Fruit fly (Drosophila melanogaster) whole organism, prepupa: ENCODE data around the gene Npc2g.

Source experiments
- Blimp-1 ChIP-seq: fragments of 200-800 bp; sonication (Bioruptor generic); optimal IDR thresholded peaks from 3 replicates; lab custom pipeline; 2017; ENCODE audit warnings: missing biosample characterization, missing genetic modification characterization, mild to moderate bottlenecking, moderate library complexity, missing genetic modification reagents
- CG11294 ChIP-seq: fragments of 200-800 bp; sonication (Bioruptor generic); IDR thresholded peaks from 2 replicates; pipeline ENCODE4 v1.3.6; 2022; ENCODE audit warnings: missing biosample characterization, missing genetic modification characterization
- CG11762 ChIP-seq: fragments of 200-800 bp; sonication (Bioruptor generic); optimal IDR thresholded peaks from 3 replicates; lab custom pipeline; 2016; ENCODE audit warnings: missing biosample characterization, missing genetic modification characterization; ENCODE audit not compliant: insufficient read depth
- CG11902 ChIP-seq: fragments of 200-800 bp; sonication (Bioruptor generic); optimal IDR thresholded peaks from 3 replicates; lab custom pipeline; 2016; ENCODE audit warnings: missing biosample characterization, missing genetic modification characterization
- CG1621 ChIP-seq: fragments of 200-800 bp; sonication (Bioruptor generic); optimal IDR thresholded peaks from 3 replicates; lab custom pipeline; 2018; ENCODE audit warnings: missing biosample characterization, mild to moderate bottlenecking, missing genetic modification characterization
- CG16779 ChIP-seq: fragments of 200-800 bp; sonication (Bioruptor generic); optimal IDR thresholded peaks from 3 replicates; lab custom pipeline; 2017; ENCODE audit warnings: missing biosample characterization, mild to moderate bottlenecking, missing genetic modification characterization
- CG3032 ChIP-seq: fragments of 200-800 bp; optimal IDR thresholded peaks from 2 replicates; lab custom pipeline; 2019; ENCODE audit warnings: missing biosample characterization, mild to moderate bottlenecking, missing genetic modification characterization, moderate library complexity
- CG3919 ChIP-seq: fragments of 200-800 bp; sonication (Bioruptor generic); optimal IDR thresholded peaks from 3 replicates; lab custom pipeline; 2016; ENCODE audit warnings: missing biosample characterization, missing genetic modification characterization
- CG4318 ChIP-seq: fragments of 200-800 bp; sonication (Bioruptor generic); optimal IDR thresholded peaks from 3 replicates; lab custom pipeline; 2017; ENCODE audit warnings: missing biosample characterization, mild to moderate bottlenecking, missing genetic modification characterization
- CG6163 ChIP-seq: fragments of 200-800 bp; sonication (Bioruptor generic); IDR thresholded peaks from 3 replicates; pipeline ENCODE4 v1.3.6; 2022; ENCODE audit warnings: missing biosample characterization, missing genetic modification characterization
- CG6792 ChIP-seq: fragments of 200-800 bp; sonication (Bioruptor generic); optimal IDR thresholded peaks from 3 replicates; lab custom pipeline; 2016; ENCODE audit warnings: missing biosample characterization, missing genetic modification characterization
- CG6808 ChIP-seq: fragments of 200-800 bp; sonication (Bioruptor generic); optimal IDR thresholded peaks from 3 replicates; lab custom pipeline; 2017; ENCODE audit warnings: missing biosample characterization, missing genetic modification characterization, mild to moderate bottlenecking, moderate library complexity, missing genetic modification reagents
- CG6854 ChIP-seq: fragments of 200-800 bp; sonication (Bioruptor generic); optimal IDR thresholded peaks from 2 replicates; lab custom pipeline; 2017; ENCODE audit warnings: missing biosample characterization, mild to moderate bottlenecking, missing genetic modification characterization
- CG8119 ChIP-seq: fragments of 200-800 bp; sonication (Bioruptor generic); IDR thresholded peaks from 3 replicates; pipeline ENCODE4 v1.3.6; 2022; ENCODE audit warnings: missing biosample characterization, missing genetic modification characterization
- CG8319 ChIP-seq: fragments of 200-800 bp; sonication (Bioruptor generic); optimal IDR thresholded peaks from 3 replicates; lab custom pipeline; 2016; ENCODE audit warnings: missing biosample characterization, missing genetic modification characterization
- CG9139 ChIP-seq: fragments of 200-800 bp; sonication (Bioruptor generic); optimal IDR thresholded peaks from 3 replicates; lab custom pipeline; 2017; ENCODE audit warnings: missing biosample characterization, mild to moderate bottlenecking, missing genetic modification characterization
- Eip78C ChIP-seq: fragments of 200-800 bp; sonication (Bioruptor generic); peaks from one replicate; lab custom pipeline; 2016; ENCODE audit warnings: missing biosample characterization, missing genetic modification characterization
- Ets21C ChIP-seq: fragments of 200-800 bp; sonication (Bioruptor generic); optimal IDR thresholded peaks from 3 replicates; lab custom pipeline; 2016; ENCODE audit warnings: missing biosample characterization, missing genetic modification characterization
- Ets96B ChIP-seq: fragments of 200-800 bp; optimal IDR thresholded peaks from 2 replicates; lab custom pipeline; 2019; ENCODE audit warnings: missing biosample characterization, mild to moderate bottlenecking, missing genetic modification characterization, moderate library complexity
- Gug ChIP-seq: fragments of 200-800 bp; sonication (Bioruptor generic); IDR thresholded peaks from 2 replicates; pipeline ENCODE4 v1.3.6; 2022; ENCODE audit warnings: missing biosample characterization, missing genetic modification characterization
- Hr38 ChIP-seq: sonication (Bioruptor generic); optimal IDR thresholded peaks from 2 replicates; lab custom pipeline; 2016; ENCODE audit warnings: missing biosample characterization, missing genetic modification characterization
- Hr39 ChIP-seq: fragments of 200-800 bp; sonication (Bioruptor generic); optimal IDR thresholded peaks from 2 replicates; lab custom pipeline; 2016; ENCODE audit warnings: missing biosample characterization, missing genetic modification characterization
- Hr4 ChIP-seq: fragments of 200-800 bp; sonication (Bioruptor generic); optimal IDR thresholded peaks from 3 replicates; lab custom pipeline; 2016; ENCODE audit warnings: missing biosample characterization, missing genetic modification characterization
- Lpt ChIP-seq: fragments of 200-800 bp; sonication (Bioruptor generic); optimal IDR thresholded peaks from 3 replicates; lab custom pipeline; 2016; ENCODE audit warnings: missing biosample characterization, missing genetic modification characterization
- Met ChIP-seq: fragments of 200-800 bp; sonication (Bioruptor generic); optimal IDR thresholded peaks from 3 replicates; lab custom pipeline; 2016; ENCODE audit warnings: missing biosample characterization, missing genetic modification characterization
- Smox ChIP-seq: fragments of 200-800 bp; sonication (Bioruptor generic); optimal IDR thresholded peaks from 3 replicates; lab custom pipeline; 2016; ENCODE audit warnings: missing biosample characterization, missing genetic modification characterization
- Sox14 ChIP-seq: fragments of 200-800 bp; sonication (Bioruptor generic); optimal IDR thresholded peaks from 3 replicates; lab custom pipeline; 2016; ENCODE audit warnings: missing biosample characterization, missing genetic modification characterization
- dac ChIP-seq: fragments of 200-800 bp; sonication (Bioruptor generic); optimal IDR thresholded peaks from 2 replicates; lab custom pipeline; 2017; ENCODE audit warnings: missing biosample characterization, mild to moderate bottlenecking, missing genetic modification characterization
- dsx ChIP-seq: fragments of 200-800 bp; optimal IDR thresholded peaks from 3 replicates; lab custom pipeline; 2019; ENCODE audit warnings: missing biosample characterization, mild to moderate bottlenecking, missing genetic modification characterization, moderate library complexity; ENCODE audit not compliant: poor library complexity, severe bottlenecking
- eg ChIP-seq: fragments of 200-800 bp; sonication (Bioruptor generic); IDR thresholded peaks from 3 replicates; pipeline ENCODE4 v1.3.6; 2022; ENCODE audit warnings: missing biosample characterization, missing genetic modification characterization
- esn ChIP-seq: fragments of 200-800 bp; sonication (Bioruptor generic); optimal IDR thresholded peaks from 2 replicates; lab custom pipeline; 2016; ENCODE audit warnings: missing biosample characterization, mild to moderate bottlenecking, missing genetic modification characterization, moderate library complexity
- fd85E ChIP-seq: fragments of 200-800 bp; sonication (Bioruptor generic); optimal IDR thresholded peaks from 3 replicates; lab custom pipeline; 2016; ENCODE audit warnings: missing biosample characterization, missing genetic modification characterization
- fkh ChIP-seq: fragments of 200-800 bp; sonication (Bioruptor generic); optimal IDR thresholded peaks from 3 replicates; lab custom pipeline; 2017; ENCODE audit warnings: missing biosample characterization, mild to moderate bottlenecking, missing genetic modification characterization, moderate library complexity
- lz ChIP-seq: fragments of 200-800 bp; sonication (Bioruptor generic); optimal IDR thresholded peaks from 3 replicates; lab custom pipeline; 2016; ENCODE audit warnings: missing biosample characterization, missing genetic modification characterization
- net ChIP-seq: fragments of 200-800 bp; sonication (Bioruptor generic); optimal IDR thresholded peaks from 3 replicates; lab custom pipeline; 2016; ENCODE audit warnings: missing biosample characterization, missing genetic modification characterization
- pdm3 ChIP-seq: fragments of 200-800 bp; sonication (Bioruptor generic); optimal IDR thresholded peaks from 3 replicates; lab custom pipeline; 2016; ENCODE audit warnings: missing biosample characterization, missing genetic modification characterization
- spab ChIP-seq: fragments of 200-800 bp; sonication (Bioruptor generic); optimal IDR thresholded peaks from 2 replicates; lab custom pipeline; 2017; ENCODE audit warnings: missing biosample characterization, mild to moderate bottlenecking, missing genetic modification characterization, missing genetic modification reagents
- ss ChIP-seq, 2 experiments: fragments of 200-800 bp; sonication (Bioruptor generic); optimal IDR thresholded peaks; 2 replicates in 1 of 2; 3 replicates in 1 of 2; lab custom pipeline; 2017 to 2018; ENCODE audit warnings: mild to moderate bottlenecking in 2 of 2, missing biosample characterization in 2 of 2, missing genetic modification characterization in 2 of 2, moderate library complexity in 1 of 2
- svp ChIP-seq: fragments of 200-800 bp; sonication (Bioruptor generic); peaks from one replicate; lab custom pipeline; 2016; ENCODE audit warnings: missing biosample characterization, missing genetic modification characterization
- topi ChIP-seq: fragments of 200-800 bp; sonication (Bioruptor generic); optimal IDR thresholded peaks from 3 replicates; lab custom pipeline; 2016; ENCODE audit warnings: missing biosample characterization, missing genetic modification characterization
- vri ChIP-seq: fragments of 200-800 bp; sonication (Bioruptor generic); optimal IDR thresholded peaks from 3 replicates; lab custom pipeline; 2016; ENCODE audit warnings: missing biosample characterization, mild to moderate bottlenecking, missing genetic modification characterization

Npc2g gene

DNA sequence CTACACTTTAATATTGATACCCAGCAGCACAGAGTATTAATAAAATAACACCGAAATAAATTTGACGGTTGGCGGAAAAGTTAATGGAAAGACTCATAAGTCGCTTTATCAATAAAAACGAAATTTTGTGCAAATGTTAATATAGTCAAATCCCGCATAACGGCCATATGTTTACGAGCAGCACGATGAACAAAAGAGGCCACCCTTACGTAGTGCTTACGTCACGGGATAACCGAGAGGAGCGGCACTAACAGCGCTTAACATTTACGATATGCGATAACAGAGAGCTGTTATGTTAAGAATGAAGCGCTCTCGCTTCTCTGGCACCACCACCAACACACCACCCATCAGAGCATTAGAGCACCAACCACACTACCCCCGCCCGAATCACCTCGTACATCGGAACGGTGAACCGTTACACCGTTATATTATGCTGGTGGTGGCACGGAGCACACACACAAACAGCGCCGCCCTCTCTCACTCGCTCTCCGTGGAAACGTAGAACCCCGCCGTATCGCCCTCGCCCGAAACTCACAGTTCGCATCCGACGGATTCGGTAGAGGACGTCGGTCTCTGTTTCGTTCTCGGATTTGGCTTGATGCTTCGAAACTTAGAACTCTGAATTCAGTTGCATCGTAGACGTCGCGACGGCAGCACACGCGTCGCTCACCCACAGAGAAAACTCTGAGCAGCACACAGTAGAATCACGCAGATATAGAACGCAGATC lies 20.4 kb upstream of the Npc2g start, which contains the start of gene zfh1:
Gene zfh1, plus strand, starts transcription at position 621 of the 728 bp plus-strand sequence.
- TF ChIP-seq CG3919 (GFP tag; lab: Kevin White, UChicago) (no peak), svp (GFP tag; lab: Kevin White, UChicago) (peak; percentile 99), CG8119 (GFP tag; lab: Robert Waterston, UW) (no peak), dsx (GFP tag; lab: Kevin White, UChicago) (peak; percentile 18), eg (GFP tag; lab: Robert Waterston, UW) (peak; percentile 35; the same call in 1 of the 3 replicates), vri (GFP tag; lab: Kevin White, UChicago) (peak; percentile 28), CG11902 (GFP tag; lab: Kevin White, UChicago) (no peak), CG6792 (GFP tag; lab: Kevin White, UChicago) (no peak), Eip78C (GFP tag; lab: Kevin White, UChicago) (peak; percentile 71), Blimp-1 (GFP tag; lab: Kevin White, UChicago) (no peak), Sox14 (peak; percentile 1), ss (GFP tag; optimal IDR thresholded peaks at IDR 0.05; lab: Kevin White, UChicago) (no peak), fd85E (no peak), Hr39 (GFP tag; lab: Kevin White, UChicago) (no peak), CG1621 (peak; percentile 52), fkh (GFP tag; lab: Kevin White, UChicago) (no peak), Ets21C (GFP tag; lab: Kevin White, UChicago) (no peak), CG6854 (no peak), net (GFP tag; lab: Kevin White, UChicago) (no peak), Gug (GFP tag; lab: Robert Waterston, UW) (no peak), CG4318 (GFP tag; lab: Kevin White, UChicago) (no peak), CG6163 (GFP tag; lab: Robert Waterston, UW) (0 out of 3 replicates have a peak, but pooled peaks have one; percentile 22)

DNA sequence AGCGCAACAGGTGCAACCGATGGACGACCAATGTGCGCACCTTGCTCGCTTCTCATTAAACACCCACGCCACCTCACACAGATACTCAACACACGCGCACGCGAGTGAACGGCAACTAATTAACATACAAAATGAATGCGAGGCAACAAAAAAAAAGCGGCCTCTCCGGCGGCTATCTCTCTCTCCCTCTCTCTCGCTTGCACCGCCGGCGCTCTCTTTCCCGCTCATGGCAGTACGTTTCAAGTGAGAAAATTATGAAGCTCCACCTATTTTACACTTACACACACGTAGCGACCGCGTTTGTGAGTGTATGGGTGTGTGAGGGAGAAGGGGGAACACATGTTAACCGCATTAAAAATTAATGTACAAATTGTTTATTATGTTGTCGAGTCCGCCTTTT lies 19.1 kb upstream of the Npc2g start:
- TF ChIP-seq pdm3 (GFP tag; lab: Kevin White, UChicago) (peak; percentile 9), dsx (GFP tag; lab: Kevin White, UChicago) (peak; percentile 55), svp (GFP tag; lab: Kevin White, UChicago) (peak; percentile 65), Lpt (no peak), Hr4 (GFP tag; lab: Kevin White, UChicago) (no peak), lz (GFP tag; lab: Kevin White, UChicago) (no peak), Sox14 (peak; percentile 13), spab (no peak), Eip78C (GFP tag; lab: Kevin White, UChicago) (peak; percentile 47), fkh (GFP tag; lab: Kevin White, UChicago) (peak; percentile 32), CG6163 (GFP tag; lab: Robert Waterston, UW) (peak; percentile 11; the same call in 1 of the 3 replicates), CG16779 (no peak), dac (GFP tag; lab: Kevin White, UChicago) (no peak)

DNA sequence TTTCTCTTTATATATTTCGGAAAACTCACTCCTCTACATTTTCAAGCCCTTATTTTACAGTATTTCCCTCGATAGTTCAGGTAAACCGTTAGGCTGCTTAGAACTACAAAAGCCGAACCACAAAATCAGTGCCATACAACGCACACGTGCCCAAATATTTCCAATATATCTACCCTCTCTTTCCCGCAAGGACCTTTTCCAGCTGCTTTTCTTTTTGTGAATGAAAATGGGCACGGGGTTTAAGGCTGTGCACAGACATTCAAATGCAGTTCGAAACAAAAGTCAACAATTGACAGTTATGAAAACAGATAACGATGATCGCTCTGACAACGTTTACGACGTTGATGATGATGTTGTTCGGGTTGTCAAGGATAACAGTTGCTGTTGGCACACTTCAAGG lies 17.2 kb upstream of the Npc2g start:
- TF ChIP-seq svp (GFP tag; lab: Kevin White, UChicago) = no peak
- no peak for TF ChIP-seq ss (GFP tag; optimal IDR thresholded peaks at IDR 0.05; lab: Kevin White, UChicago)

DNA sequence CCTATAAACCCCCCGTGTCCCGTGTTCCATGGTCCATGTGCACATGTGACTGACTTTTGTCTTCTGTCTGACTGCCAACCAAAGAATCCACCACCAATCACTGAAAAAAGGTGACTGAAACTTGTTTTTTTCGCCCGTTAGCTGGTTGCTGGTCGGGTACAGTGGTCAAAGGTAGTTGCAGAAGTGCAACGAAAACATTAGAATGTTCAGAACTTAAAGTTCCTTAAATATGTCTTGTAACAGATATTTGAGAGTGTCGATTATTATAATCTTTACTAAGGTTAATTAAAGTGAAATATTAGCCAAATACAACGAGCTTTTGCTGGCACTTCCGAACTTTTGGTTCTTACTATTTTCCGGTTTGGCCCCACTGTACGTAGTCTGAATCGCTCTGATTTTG lies 16.1 kb upstream of the Npc2g start:
- peak; percentile 6 for TF ChIP-seq Ets96B (tag; lab: Kevin White, UChicago)
- TF ChIP-seq Met (GFP tag; lab: Kevin White, UChicago) = peak; percentile 57
- TF ChIP-seq CG6792 (GFP tag; lab: Kevin White, UChicago) = peak; percentile 45
- peak; percentile 44 for TF ChIP-seq lz (GFP tag; lab: Kevin White, UChicago)
- TF ChIP-seq CG3032 (tag; lab: Kevin White, UChicago) = no peak
- no peak for TF ChIP-seq CG16779
- TF ChIP-seq CG11294 (GFP tag; lab: Robert Waterston, UW) = no peak
- TF ChIP-seq topi = peak; percentile 68
- TF ChIP-seq esn = peak; percentile 68
- TF ChIP-seq CG11902 (GFP tag; lab: Kevin White, UChicago) = no peak
- TF ChIP-seq CG9139 = no peak
- TF ChIP-seq Smox (GFP tag; lab: Kevin White, UChicago) = peak; percentile 64
- no peak for TF ChIP-seq Hr4 (GFP tag; lab: Kevin White, UChicago)
- peak; percentile 29 for TF ChIP-seq Sox14
- TF ChIP-seq CG8319 (GFP tag; lab: Kevin White, UChicago) = no peak
- TF ChIP-seq Eip78C (GFP tag; lab: Kevin White, UChicago) = peak; percentile 80
- TF ChIP-seq dsx (GFP tag; lab: Kevin White, UChicago) = no peak
- no peak for TF ChIP-seq CG6808 (GFP tag; lab: Kevin White, UChicago)
- no peak for TF ChIP-seq CG11762
- TF ChIP-seq Ets21C (GFP tag; lab: Kevin White, UChicago) = peak; percentile 41
- TF ChIP-seq Gug (GFP tag; lab: Robert Waterston, UW) = no peak
- TF ChIP-seq CG6854 = no peak
- no peak for TF ChIP-seq Hr38 (GFP tag; lab: Kevin White, UChicago)
- peak; percentile 38 for TF ChIP-seq vri (GFP tag; lab: Kevin White, UChicago)
- TF ChIP-seq fd85E = no peak
- no peak for TF ChIP-seq pdm3 (GFP tag; lab: Kevin White, UChicago)
- no peak for TF ChIP-seq fkh (GFP tag; lab: Kevin White, UChicago)
